Worm (Caenorhabditis elegans): Measurements from ENCODE around the gene panl-2.

Gene panl-2

ce11 chrIII:6968080-6968639 is at the start of gene panl-2:
panl-2 (minus strand) TSS chrIII:6968130.
- TF ChIP-seq lin-35 (GFP tag; optimal IDR thresholded peaks at IDR 0.05) (peak in 1 of 3 experiments; percentile 52), egrh-3 (GFP tag; IDR thresholded peaks at IDR 0.05) (peak; percentile 49; the same call in 1 of the 2 replicates), F49E8.2 (tag; optimal IDR thresholded peaks at IDR 0.05; ENCODE audit: insufficient read depth) (peak; percentile 47), F10E7.11 (tag; optimal IDR thresholded peaks at IDR 0.05) (no peak), attf-3 (GFP tag; conservative IDR thresholded peaks at IDR 0.05) (peak; percentile 88)

ce11 chrIII:7013764-7014163 is 45.8 kb upstream of the panl-2 start:
- TF ChIP-seq Y53G8AR.9 (GFP tag; conservative IDR thresholded peaks at IDR 0.05) (no peak), ceh-58 (GFP tag; IDR thresholded peaks at IDR 0.05) (no peak), ZK185.1 (tag; optimal IDR thresholded peaks at IDR 0.05; ENCODE audit: poor library complexity, severe bottlenecking) (no peak), B0336.3 (GFP tag; IDR thresholded peaks at IDR 0.05) (no peak)

ce11 chrIII:7012060-7012459 is 44.1 kb upstream of the panl-2 start:
- TF ChIP-seq dox-1 (GFP tag; IDR thresholded peaks at IDR 0.05) (no peak), egrh-3 (GFP tag; IDR thresholded peaks at IDR 0.05) (no peak), rec-8 (tag; optimal IDR thresholded peaks at IDR 0.05) (no peak), madf-6 (GFP tag; IDR thresholded peaks at IDR 0.05) (no peak), hmg-20 (GFP tag; IDR thresholded peaks at IDR 0.05) (no peak), Y53G8AR.9 (GFP tag; conservative IDR thresholded peaks at IDR 0.05) (no peak), tbx-9 (tag; optimal IDR thresholded peaks at IDR 0.05; ENCODE audit: borderline replicate concordance) (no peak), unc-62 (GFP tag; optimal IDR thresholded peaks at IDR 0.05) (no peak), lin-54 (GFP tag; optimal IDR thresholded peaks at IDR 0.05) (no peak), tbp1 (GFP tag; optimal IDR thresholded peaks at IDR 0.05) (no peak), bed-1 (GFP tag; IDR thresholded peaks at IDR 0.05) (no peak), snpc-4 (GFP tag; optimal IDR thresholded peaks at IDR 0.05) (no peak), snpc-4 (tag; optimal IDR thresholded peaks at IDR 0.05) (no peak), mcd-1 (GFP tag; IDR thresholded peaks at IDR 0.05) (no peak)

- TF ChIP-seq bed-1 (GFP tag; IDR thresholded peaks at IDR 0.05) = no peak
- TF ChIP-seq F37B4.10 (GFP tag; IDR thresholded peaks at IDR 0.05) = no peak
- TF ChIP-seq attf-5 (GFP tag; optimal IDR thresholded peaks at IDR 0.05) = no peak
- TF ChIP-seq mel-28 (tag; optimal IDR thresholded peaks at IDR 0.05; ENCODE audit: borderline replicate concordance) = no peak
- no peak for TF ChIP-seq F39B2.1 (GFP tag; IDR thresholded peaks at IDR 0.05)
- no peak for TF ChIP-seq egl-44 (GFP tag; IDR thresholded peaks at IDR 0.05)
- TF ChIP-seq F10E7.11 (tag; optimal IDR thresholded peaks at IDR 0.05) = no peak
- no peak for TF ChIP-seq lsy-27 (tag; optimal IDR thresholded peaks at IDR 0.05; ENCODE audit: borderline replicate concordance, insufficient read depth)
- no peak for TF ChIP-seq akir-1 (GFP tag; optimal IDR thresholded peaks at IDR 0.05)
- no peak for TF ChIP-seq C17E4.6 (GFP tag; IDR thresholded peaks at IDR 0.05)
- no peak for TF ChIP-seq rcor-1 (GFP tag; IDR thresholded peaks at IDR 0.05)
- no peak for TF ChIP-seq sea-2 (GFP tag; IDR thresholded peaks at IDR 0.05)
- no peak for TF ChIP-seq madf-10 (tag; optimal IDR thresholded peaks at IDR 0.05)
- no peak for TF ChIP-seq cebp-1 (GFP tag; IDR thresholded peaks at IDR 0.05)
- TF ChIP-seq cebp-1 (tag; optimal IDR thresholded peaks at IDR 0.05) = no peak
- no peak for TF ChIP-seq ZK185.1 (tag; optimal IDR thresholded peaks at IDR 0.05; ENCODE audit: poor library complexity, severe bottlenecking)
- no peak for TF ChIP-seq F33H1.4 (GFP tag; IDR thresholded peaks at IDR 0.05)
- TF ChIP-seq gei-17 (GFP tag; optimal IDR thresholded peaks at IDR 0.05) = no peak
Observed at ce11 chrIII:7008836-7009235, 40.9 kb upstream of the panl-2 start, which contains the start of gene lgc-38. lgc-38 (plus strand) TSS chrIII:7009136.

All from whole organism, young adult.